Worm (Caenorhabditis elegans): Measurements from ENCODE around the gene tor-2.

tor-2 gene

DNA sequence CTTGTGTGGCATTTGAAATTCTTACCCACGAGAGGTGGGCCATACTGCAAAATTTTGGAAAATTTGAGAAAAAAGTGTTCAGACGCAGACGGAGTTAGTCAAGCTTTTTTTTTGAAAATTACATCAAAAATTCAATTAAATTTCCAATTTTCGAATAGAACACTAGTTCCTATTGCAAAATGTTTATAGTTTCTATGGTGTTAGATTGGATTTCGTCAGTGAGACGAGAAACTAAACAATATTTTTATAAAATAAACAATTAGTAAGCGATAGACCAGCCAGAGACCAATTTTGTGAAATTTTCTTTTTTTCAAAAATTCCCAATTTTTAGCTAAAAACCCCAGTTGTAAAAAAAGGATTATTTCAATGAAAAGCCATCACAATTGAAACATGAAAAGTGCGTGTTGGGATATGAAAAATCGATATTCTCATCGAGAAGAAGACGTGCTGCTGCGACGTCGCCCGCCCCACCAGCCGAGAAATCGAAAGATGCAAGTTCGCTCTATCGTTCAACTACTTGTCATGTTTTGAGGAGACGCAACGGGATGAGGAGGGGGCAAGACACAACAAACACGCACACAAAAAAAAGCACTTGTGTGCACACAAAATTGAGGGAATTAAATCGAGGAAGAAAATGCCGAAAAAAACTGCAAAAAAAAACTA lies 4.0 kb downstream of the tor-2 start, which contains the start of gene dnbp-1:
dnbp-1 (minus strand) TSS at position 51 of the 663 bp plus-strand sequence.
- TF ChIP-seq ceh-39 (tag; optimal IDR thresholded peaks at IDR 0.05) = peak; percentile 59
- peak; percentile 87 for TF ChIP-seq mep-1 (tag; optimal IDR thresholded peaks at IDR 0.05)
- TF ChIP-seq sem-2 (GFP tag; optimal IDR thresholded peaks at IDR 0.05) = no peak
- TF ChIP-seq elt-3 (tag; optimal IDR thresholded peaks at IDR 0.05) = no peak
- TF ChIP-seq M03D4.4 (tag; optimal IDR thresholded peaks at IDR 0.05) = no peak
- no peak for TF ChIP-seq hlh-1 (tag; optimal IDR thresholded peaks at IDR 0.05)
- no peak for TF ChIP-seq ceh-83 (GFP tag; optimal IDR thresholded peaks at IDR 0.05)
- no peak for TF ChIP-seq ceh-43 (GFP tag; optimal IDR thresholded peaks at IDR 0.05)
- TF ChIP-seq lsy-2 (tag; optimal IDR thresholded peaks at IDR 0.05) = peak; percentile 55
- TF ChIP-seq cnd-1 (tag; optimal IDR thresholded peaks at IDR 0.05) = no peak
- no peak for TF ChIP-seq drap-1 (GFP tag; optimal IDR thresholded peaks at IDR 0.05)
- TF ChIP-seq bed-3 (GFP tag; optimal IDR thresholded peaks at IDR 0.05) = no peak
- TF ChIP-seq zip-8 (tag; optimal IDR thresholded peaks at IDR 0.05) = no peak
- no peak for TF ChIP-seq unc-120 (tag; optimal IDR thresholded peaks at IDR 0.05; ENCODE audit: poor library complexity, severe bottlenecking)
- TF ChIP-seq flh-1 (GFP tag; optimal IDR thresholded peaks at IDR 0.05) = no peak
- TF ChIP-seq unc-39 (tag; optimal IDR thresholded peaks at IDR 0.05) = no peak
- TF ChIP-seq ztf-11 (tag; optimal IDR thresholded peaks at IDR 0.05) = no peak
- TF ChIP-seq tbx-8 (GFP tag; optimal IDR thresholded peaks at IDR 0.05) = no peak
- TF ChIP-seq ces-1 (GFP tag; optimal IDR thresholded peaks at IDR 0.05) = peak; percentile 60
- peak; percentile 47 for TF ChIP-seq mls-2 (tag; optimal IDR thresholded peaks at IDR 0.05)
- no peak for TF ChIP-seq nhr-28 (tag; optimal IDR thresholded peaks at IDR 0.05)
- no peak for TF ChIP-seq elt-1 (tag; optimal IDR thresholded peaks at IDR 0.05; ENCODE audit: borderline replicate concordance, insufficient read depth)
- no peak for TF ChIP-seq snpc-4 (tag; optimal IDR thresholded peaks at IDR 0.05)
- TF ChIP-seq lin-13 (tag; optimal IDR thresholded peaks at IDR 0.05) = peak; percentile 69
- TF ChIP-seq nhr-76 (tag; optimal IDR thresholded peaks at IDR 0.05) = no peak
- peak; percentile 27 for TF ChIP-seq nhr-2 (tag; optimal IDR thresholded peaks at IDR 0.05)
- TF ChIP-seq sptf-1 (tag; optimal IDR thresholded peaks at IDR 0.05) = no peak
- peak; percentile 26 for TF ChIP-seq nhr-237 (tag; optimal IDR thresholded peaks at IDR 0.05)
- TF ChIP-seq mab-5 (tag; optimal IDR thresholded peaks at IDR 0.05) = no peak
- TF ChIP-seq ham-2 (GFP tag; optimal IDR thresholded peaks at IDR 0.05) = no peak
- TF ChIP-seq lin-32 (GFP tag; optimal IDR thresholded peaks at IDR 0.05) = no peak
- peak; percentile 35 for TF ChIP-seq pha-4 (tag; optimal IDR thresholded peaks at IDR 0.05)
- TF ChIP-seq nhr-12 (tag; optimal IDR thresholded peaks at IDR 0.05) = no peak
- no peak for TF ChIP-seq blmp-1 (tag; optimal IDR thresholded peaks at IDR 0.05)
- TF ChIP-seq unc-62 (GFP tag; optimal IDR thresholded peaks at IDR 0.05) = peak; percentile 54

- TF ChIP-seq nhr-28 (tag; optimal IDR thresholded peaks at IDR 0.05) (no peak), pha-4 (tag; optimal IDR thresholded peaks at IDR 0.05) (no peak), mep-1 (tag; optimal IDR thresholded peaks at IDR 0.05) (no peak), tbx-8 (GFP tag; optimal IDR thresholded peaks at IDR 0.05) (no peak), sptf-1 (tag; optimal IDR thresholded peaks at IDR 0.05) (no peak), zip-8 (tag; optimal IDR thresholded peaks at IDR 0.05) (no peak), ces-1 (GFP tag; optimal IDR thresholded peaks at IDR 0.05) (no peak), nhr-76 (tag; optimal IDR thresholded peaks at IDR 0.05) (no peak), nhr-12 (tag; optimal IDR thresholded peaks at IDR 0.05) (no peak), ceh-39 (tag; optimal IDR thresholded peaks at IDR 0.05) (no peak)
Observed at ce11 chrIV:13954578-13954977, 29.4 kb downstream of the tor-2 start.

DNA sequence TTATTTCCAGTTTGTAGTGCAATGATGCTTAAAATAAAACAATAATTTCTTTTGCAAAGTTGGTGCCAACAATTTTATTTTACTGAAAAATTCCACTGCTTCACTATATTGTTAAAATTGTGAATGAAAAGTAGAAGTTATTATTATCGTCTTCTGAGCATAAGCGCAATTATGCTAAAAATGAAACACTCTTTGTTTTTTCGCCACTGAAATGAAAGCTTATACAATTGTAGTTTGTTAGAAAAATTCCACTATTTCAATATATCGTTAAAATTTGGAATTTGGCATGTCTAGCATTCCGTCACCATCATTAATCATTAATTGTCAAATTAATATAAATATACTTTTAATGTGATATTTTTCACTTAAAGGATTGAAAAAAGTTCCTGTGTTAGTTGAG lies 30.0 kb downstream of the tor-2 start:
- TF ChIP-seq elt-1 (tag; optimal IDR thresholded peaks at IDR 0.05; ENCODE audit: borderline replicate concordance, insufficient read depth) = no peak
- TF ChIP-seq unc-62 (GFP tag; optimal IDR thresholded peaks at IDR 0.05) = no peak
- TF ChIP-seq ces-1 (GFP tag; optimal IDR thresholded peaks at IDR 0.05) = no peak
- no peak for TF ChIP-seq elt-3 (tag; optimal IDR thresholded peaks at IDR 0.05)
- no peak for TF ChIP-seq zip-8 (tag; optimal IDR thresholded peaks at IDR 0.05)
- no peak for TF ChIP-seq M03D4.4 (tag; optimal IDR thresholded peaks at IDR 0.05)
- no peak for TF ChIP-seq nhr-76 (tag; optimal IDR thresholded peaks at IDR 0.05)
- no peak for TF ChIP-seq bed-3 (GFP tag; optimal IDR thresholded peaks at IDR 0.05)
- TF ChIP-seq snpc-4 (tag; optimal IDR thresholded peaks at IDR 0.05) = no peak
- TF ChIP-seq nhr-237 (tag; optimal IDR thresholded peaks at IDR 0.05) = no peak

Measured in whole organism, mixed stage, embryonic.